Worm (Caenorhabditis elegans) whole organism, L1 larva: ENCODE results near the gene R04B5.6.
"Not testable (repeated sequence)": the region's sequence is repeated elsewhere in the genome, so short reads cannot be mapped to it uniquely, and the experiment has no call there.

ENCODE experiments used
- C16A3.4 ChIP-seq: fragments of 150-350 bp; optimal IDR thresholded peaks from 2 replicates; lab custom pipeline; 2014; ENCODE audit warnings: missing biosample characterization, missing genetic modification characterization
- F16B12.6 ChIP-seq: fragments of 150-350 bp; optimal IDR thresholded peaks from 2 replicates; lab custom pipeline; 2014; ENCODE audit warnings: missing biosample characterization, missing genetic modification characterization
- ama-1 ChIP-seq: fragments of 150-350 bp; optimal IDR thresholded peaks from 2 replicates; lab custom pipeline; 2014
- blmp-1 ChIP-seq: fragments of 150-350 bp; optimal IDR thresholded peaks from 2 replicates; lab custom pipeline; 2014; ENCODE audit warnings: missing biosample characterization, missing genetic modification characterization
- ceh-63 ChIP-seq: fragments of 200-800 bp; sonication (Bioruptor generic); optimal IDR thresholded peaks from 2 replicates; lab custom pipeline; 2018; ENCODE audit warnings: mild to moderate bottlenecking, missing genetic modification characterization, missing compliant biosample characterization
- ceh-8 ChIP-seq: fragments of 200-800 bp; sonication (Bioruptor generic); optimal IDR thresholded peaks from 2 replicates; lab custom pipeline; 2018; ENCODE audit warnings: mild to moderate bottlenecking, missing genetic modification characterization, moderate library complexity, missing compliant biosample characterization
- ceh-88 ChIP-seq: fragments of 200-800 bp; sonication (Bioruptor generic); IDR thresholded peaks from 2 replicates; pipeline ENCODE4 v1.3.6; 2022; ENCODE audit warnings: missing genetic modification characterization, missing compliant biosample characterization
- dpl-1 ChIP-seq, 3 experiments: fragments of 150-350 bp in 2 of 3; sonication (generic microtip) in 1 of 3; optimal IDR thresholded peaks; 2 replicates each; lab custom pipeline; 2014 to 2017; ENCODE audit warnings: missing biosample characterization in 3 of 3, missing genetic modification characterization in 3 of 3, missing genetic modification reagents in 3 of 3
- efl-1 ChIP-seq, 4 experiments: fragments of 150-350 bp; optimal IDR thresholded peaks in 3 of 4; peaks in 1 of 4; 1 replicate in 1 of 4; 2 replicates in 3 of 4; lab custom pipeline; 2014; ENCODE audit warnings: missing biosample characterization in 2 of 4, missing genetic modification characterization in 2 of 4, missing genetic modification reagents in 2 of 4
- egl-13 ChIP-seq: sonication (generic microtip); optimal IDR thresholded peaks from 2 replicates; lab custom pipeline; 2016; ENCODE audit warnings: missing genotype, missing genetic modification reagents, missing genetic modification characterization, missing compliant biosample characterization
- egl-27 ChIP-seq, 2 experiments: fragments of 150-350 bp in 1 of 2; sonication (generic microtip); optimal IDR thresholded peaks; 3 replicates each; lab custom pipeline; 2017 to 2018; ENCODE audit warnings: missing biosample characterization in 2 of 2, missing genetic modification characterization in 2 of 2, missing genetic modification reagents in 2 of 2
- elt-2 ChIP-seq: sonication (generic microtip); optimal IDR thresholded peaks from 2 replicates; lab custom pipeline; 2016; ENCODE audit warnings: missing genetic modification characterization, mild to moderate bottlenecking, inconsistent platforms, missing compliant biosample characterization, missing genetic modification reagents
- elt-3 ChIP-seq, 6 experiments: fragments of 150-350 bp in 1 of 6; sonication (generic microtip); optimal IDR thresholded peaks; 2 replicates each; lab custom pipeline; 2017 to 2018; ENCODE audit warnings: missing biosample characterization in 6 of 6, missing genetic modification characterization in 6 of 6, inconsistent platforms in 1 of 6
- fkh-8 ChIP-seq: sonication (generic microtip); optimal IDR thresholded peaks from 2 replicates; lab custom pipeline; 2016; ENCODE audit warnings: mild to moderate bottlenecking, missing genetic modification characterization, missing compliant biosample characterization
- fos-1 ChIP-seq: fragments of 150-350 bp; optimal IDR thresholded peaks from 2 replicates; lab custom pipeline; 2014; ENCODE audit warnings: missing biosample characterization, missing genetic modification characterization
- grh-1 ChIP-seq: fragments of 200-800 bp; sonication (Bioruptor generic); IDR thresholded peaks from 2 replicates; pipeline ENCODE4 v1.3.6; 2022; ENCODE audit warnings: missing genetic modification reagents, missing genetic modification characterization, missing compliant biosample characterization
- hlh-17 ChIP-seq: fragments of 200-800 bp; sonication (Bioruptor generic); optimal IDR thresholded peaks from 2 replicates; lab custom pipeline; 2018; ENCODE audit warnings: missing genetic modification characterization, mild to moderate bottlenecking, missing compliant biosample characterization, moderate library complexity, borderline replicate concordance
- isw-1 ChIP-seq: fragments of 200-800 bp; sonication (Bioruptor generic); IDR thresholded peaks from 2 replicates; pipeline ENCODE4 v1.3.6; 2022; ENCODE audit warnings: missing genetic modification characterization, missing compliant biosample characterization
- lin-14 ChIP-seq: fragments of 200-800 bp; sonication (Bioruptor generic); optimal IDR thresholded peaks from 2 replicates; lab custom pipeline; 2018; ENCODE audit warnings: mild to moderate bottlenecking, missing genetic modification characterization, moderate library complexity, missing compliant biosample characterization
- lsy-2 ChIP-seq, 2 experiments: fragments of 150-350 bp; optimal IDR thresholded peaks; 2 replicates each; lab custom pipeline; 2014; ENCODE audit warnings: missing biosample characterization in 2 of 2, missing genetic modification characterization in 2 of 2
- mab-9 ChIP-seq: fragments of 200-800 bp; sonication (Bioruptor generic); IDR thresholded peaks from 2 replicates; pipeline ENCODE4 v1.3.6; 2022; ENCODE audit warnings: missing genetic modification reagents, missing genetic modification characterization, missing compliant biosample characterization
- mef-2 ChIP-seq: fragments of 150-350 bp; optimal IDR thresholded peaks from 2 replicates; lab custom pipeline; 2014; ENCODE audit warnings: missing biosample characterization, missing genetic modification characterization
- mep-1 ChIP-seq: fragments of 150-350 bp; optimal IDR thresholded peaks from 2 replicates; lab custom pipeline; 2014; ENCODE audit warnings: missing biosample characterization, missing genetic modification characterization
- nhr-11 ChIP-seq: fragments of 150-350 bp; optimal IDR thresholded peaks from 2 replicates; lab custom pipeline; 2014; ENCODE audit warnings: missing biosample characterization, missing genetic modification characterization
- nhr-12 ChIP-seq: sonication (generic microtip); optimal IDR thresholded peaks from 2 replicates; lab custom pipeline; 2017; ENCODE audit warnings: missing biosample characterization, missing genetic modification characterization
- nhr-19 ChIP-seq: fragments of 200-800 bp; sonication (Bioruptor generic); conservative IDR thresholded peaks from 2 replicates; pipeline ENCODE4 v1.3.6; 2022; ENCODE audit warnings: missing genetic modification characterization, missing compliant biosample characterization
- nhr-20 ChIP-seq: sonication (generic microtip); optimal IDR thresholded peaks from 2 replicates; lab custom pipeline; 2016; ENCODE audit warnings: mild to moderate bottlenecking, missing genetic modification characterization, missing compliant biosample characterization
- nhr-237 ChIP-seq: fragments of 150-350 bp; optimal IDR thresholded peaks from 2 replicates; lab custom pipeline; 2014; ENCODE audit warnings: missing biosample characterization, missing genetic modification characterization
- nhr-47 ChIP-seq: sonication (generic microtip); optimal IDR thresholded peaks from 2 replicates; lab custom pipeline; 2016; ENCODE audit warnings: mild to moderate bottlenecking, missing genetic modification characterization, moderate library complexity, missing compliant biosample characterization
- nhr-71 ChIP-seq: sonication (generic microtip); optimal IDR thresholded peaks from 2 replicates; lab custom pipeline; 2016; ENCODE audit warnings: mild to moderate bottlenecking, missing genetic modification characterization, moderate library complexity, missing compliant biosample characterization
- nhr-85 ChIP-seq: sonication (generic microtip); peaks from one replicate; lab custom pipeline; 2016; ENCODE audit warnings: missing genetic modification characterization, inconsistent platforms, missing compliant biosample characterization
- rnt-1 ChIP-seq: sonication (generic microtip); optimal IDR thresholded peaks from 2 replicates; lab custom pipeline; 2016; ENCODE audit warnings: mild to moderate bottlenecking, missing genetic modification characterization, moderate library complexity, missing compliant biosample characterization
- skn-1 ChIP-seq: fragments of 150-350 bp; optimal IDR thresholded peaks from 2 replicates; lab custom pipeline; 2014; ENCODE audit warnings: missing biosample characterization, missing genetic modification characterization
- snu-23 ChIP-seq: sonication (generic microtip); optimal IDR thresholded peaks from 2 replicates; lab custom pipeline; 2016; ENCODE audit warnings: missing genetic modification characterization, missing compliant biosample characterization
- sox-4 ChIP-seq: sonication (generic microtip); optimal IDR thresholded peaks from 2 replicates; lab custom pipeline; 2016; ENCODE audit warnings: missing genetic modification characterization, missing compliant biosample characterization
- sptf-1 ChIP-seq: fragments of 150-350 bp; optimal IDR thresholded peaks from 2 replicates; lab custom pipeline; 2014; ENCODE audit warnings: missing biosample characterization, missing genetic modification characterization
- sup-37 ChIP-seq: fragments of 200-800 bp; sonication (Bioruptor generic); optimal IDR thresholded peaks from 2 replicates; lab custom pipeline; 2018; ENCODE audit warnings: mild to moderate bottlenecking, missing genetic modification characterization, missing compliant biosample characterization
- tlp-1 ChIP-seq: fragments of 150-350 bp; optimal IDR thresholded peaks from 2 replicates; lab custom pipeline; 2014; ENCODE audit warnings: missing biosample characterization, missing genetic modification characterization
- unc-30 ChIP-seq: sonication (generic microtip); optimal IDR thresholded peaks from 2 replicates; lab custom pipeline; 2017; ENCODE audit warnings: missing biosample characterization, missing genetic modification characterization
- unc-86 ChIP-seq: sonication (generic microtip); optimal IDR thresholded peaks from 2 replicates; lab custom pipeline; 2016; ENCODE audit warnings: missing genetic modification characterization, missing compliant biosample characterization
- xbp-1 ChIP-seq: sonication (generic microtip); optimal IDR thresholded peaks from 2 replicates; lab custom pipeline; 2016; ENCODE audit warnings: missing genetic modification characterization, missing compliant biosample characterization

R04B5.6 gene

ce11 chrV:10046503-10046902, 38.5 kb upstream of the R04B5.6 start (continued):
- no peak for TF ChIP-seq fos-1 (tag; lab: Kevin White, UChicago)
- peak; percentile 51 for TF ChIP-seq mep-1 (tag; lab: Kevin White, UChicago)
- TF ChIP-seq nhr-47 (tag; lab: Kevin White, UChicago): no peak
- TF ChIP-seq mef-2 (tag; lab: Kevin White, UChicago): no peak
- TF ChIP-seq fkh-8 (tag; lab: Kevin White, UChicago): no peak
- no peak for TF ChIP-seq egl-27 (tag; optimal IDR thresholded peaks at IDR 0.05; lab: Kevin White, UChicago)
- TF ChIP-seq C16A3.4 (tag; lab: Kevin White, UChicago): no peak
- no peak for TF ChIP-seq sox-4 (tag; lab: Kevin White, UChicago)
- TF ChIP-seq tlp-1 (tag; lab: Kevin White, UChicago): no peak
- no peak for TF ChIP-seq elt-2
- peak; percentile 24 for TF ChIP-seq xbp-1 (tag; lab: Kevin White, UChicago)
- TF ChIP-seq unc-86 (tag; lab: Kevin White, UChicago): no peak
- TF ChIP-seq nhr-85 (tag; lab: Kevin White, UChicago): peak; percentile 76
- peak in 1 of 6 experiments; percentile 37 for TF ChIP-seq elt-3 (tag; optimal IDR thresholded peaks at IDR 0.05; lab: Kevin White, UChicago)
- no peak for TF ChIP-seq ceh-88 (GFP tag; lab: Robert Waterston, UW)
- peak; percentile 1 for TF ChIP-seq snu-23
- no peak for TF ChIP-seq ceh-8 (GFP tag; lab: Kevin White, UChicago)
- peak; percentile 10 for TF ChIP-seq nhr-20 (tag; lab: Kevin White, UChicago)

- TF ChIP-seq ama-1 (lab: Kevin White, UChicago): no peak
- TF ChIP-seq nhr-12 (tag; lab: Kevin White, UChicago): no peak
Measured at ce11 chrV:10047189-10047588, 37.8 kb upstream of the R04B5.6 start.

ce11 chrV:10049192-10049816, 35.7 kb upstream of the R04B5.6 start:
- not testable (repeated sequence) for TF ChIP-seq efl-1 (optimal IDR thresholded peaks at IDR 0.05; lab: Kevin White, UChicago)
- TF ChIP-seq efl-1 (GFP tag; optimal IDR thresholded peaks at IDR 0.05 in 1 of 2; lab: Kevin White, UChicago) (peak in 1 of 2 experiments; percentile 78), grh-1 (peak; percentile 74), nhr-19 (GFP tag; lab: Robert Waterston, UW) (peak; percentile 42), isw-1 (peak; percentile 12; the same call in 1 of the 2 replicates)

ce11 chrV:10051855-10052254, 33.1 kb upstream of the R04B5.6 start, which contains the start of gene str-118:
TSS of gene str-118 (plus strand) at chrV:10052155.
- no peak for TF ChIP-seq nhr-237 (tag; lab: Kevin White, UChicago)
- no peak for TF ChIP-seq sup-37
- TF ChIP-seq nhr-11 (tag; lab: Kevin White, UChicago): no peak
- no peak for TF ChIP-seq lsy-2 (tag; optimal IDR thresholded peaks at IDR 0.05; lab: Kevin White, UChicago)
- no peak for TF ChIP-seq egl-13 (tag; lab: Kevin White, UChicago)
- TF ChIP-seq elt-3 (tag; optimal IDR thresholded peaks at IDR 0.05; lab: Kevin White, UChicago): no peak
- no peak for TF ChIP-seq hlh-17 (GFP tag; lab: Kevin White, UChicago)

ce11 chrV:10054872-10055271, 30.1 kb upstream of the R04B5.6 start, which contains the start of gene yif-1:
TSS of gene yif-1 (minus strand) at chrV:10054913.
- TF ChIP-seq rnt-1 (tag; lab: Kevin White, UChicago): no peak
- no peak for TF ChIP-seq ceh-63 (GFP tag; lab: Kevin White, UChicago)
- TF ChIP-seq nhr-20 (tag; lab: Kevin White, UChicago): peak; percentile 15
- peak; percentile 43 for TF ChIP-seq nhr-71 (tag; lab: Kevin White, UChicago)
- peak in 2 of 3 experiments; percentile 30 to 54 for TF ChIP-seq dpl-1 (GFP tag; optimal IDR thresholded peaks at IDR 0.05; lab: Kevin White, UChicago)
- TF ChIP-seq efl-1 (optimal IDR thresholded peaks at IDR 0.05; lab: Kevin White, UChicago): peak; percentile 23 to 34
- peak; percentile 31 to 90 for TF ChIP-seq efl-1 (GFP tag; optimal IDR thresholded peaks at IDR 0.05 in 1 of 2; lab: Kevin White, UChicago)
- peak; percentile 82 for TF ChIP-seq F16B12.6
- peak; percentile 15 for TF ChIP-seq lin-14 (GFP tag; lab: Kevin White, UChicago)
- TF ChIP-seq mab-9 (GFP tag; lab: Robert Waterston, UW): no peak
- TF ChIP-seq sptf-1 (tag; lab: Kevin White, UChicago): no peak
- TF ChIP-seq blmp-1 (tag; lab: Kevin White, UChicago): peak; percentile 19
- TF ChIP-seq skn-1: peak; percentile 11
- no peak for TF ChIP-seq nhr-19 (GFP tag; lab: Robert Waterston, UW)
- no peak for TF ChIP-seq unc-30 (tag; lab: Kevin White, UChicago)
- peak; percentile 58 for TF ChIP-seq mep-1 (tag; lab: Kevin White, UChicago)
- TF ChIP-seq snu-23: peak; percentile 24
- TF ChIP-seq ceh-8 (GFP tag; lab: Kevin White, UChicago): no peak
- TF ChIP-seq lsy-2 (tag; optimal IDR thresholded peaks at IDR 0.05; lab: Kevin White, UChicago): peak; percentile 58 to 93
